Fruit fly (Drosophila melanogaster) whole organism, embryonic: ENCODE measurements around the gene Orct2.

Source experiments
- CG12744 ChIP-seq: fragments of 200-800 bp; sonication (Bioruptor generic); optimal IDR thresholded peaks from 2 replicates; lab custom pipeline; 2016; ENCODE audit warnings: missing biosample characterization, missing genetic modification characterization
- CG13624 ChIP-seq: fragments of 200-800 bp; sonication (Bioruptor generic); optimal IDR thresholded peaks from 2 replicates; lab custom pipeline; 2016; ENCODE audit warnings: missing biosample characterization, missing genetic modification characterization
- CG14965 ChIP-seq: fragments of 200-800 bp; sonication (Bioruptor generic); optimal IDR thresholded peaks from 2 replicates; lab custom pipeline; 2016; ENCODE audit warnings: missing biosample characterization, missing genetic modification characterization, borderline replicate concordance
- CG16815 ChIP-seq: fragments of 200-800 bp; sonication (Bioruptor generic); optimal IDR thresholded peaks from 3 replicates; lab custom pipeline; 2017; ENCODE audit warnings: missing biosample characterization, mild to moderate bottlenecking, missing genetic modification characterization
- CG17612 ChIP-seq: fragments of 200-800 bp; sonication (Bioruptor generic); IDR thresholded peaks from 2 replicates; pipeline ENCODE4 v1.3.6; 2022; ENCODE audit warnings: missing biosample characterization, missing genetic modification characterization
- CG18262 ChIP-seq: fragments of 200-800 bp; optimal IDR thresholded peaks from 3 replicates; lab custom pipeline; 2019; ENCODE audit warnings: missing biosample characterization, mild to moderate bottlenecking, missing genetic modification characterization, moderate library complexity
- CG1832 ChIP-seq: fragments of 200-800 bp; sonication (Bioruptor generic); optimal IDR thresholded peaks from 2 replicates; lab custom pipeline; 2017; ENCODE audit warnings: missing biosample characterization, mild to moderate bottlenecking, missing genetic modification characterization, inconsistent platforms
- CG2875 ChIP-seq: fragments of 200-800 bp; sonication (Bioruptor generic); optimal IDR thresholded peaks from 2 replicates; lab custom pipeline; 2017; ENCODE audit warnings: missing biosample characterization, mild to moderate bottlenecking, missing genetic modification characterization, missing genetic modification reagents
- CG31365 ChIP-seq: fragments of 200-800 bp; sonication (Bioruptor generic); optimal IDR thresholded peaks from 2 replicates; lab custom pipeline; 2018; ENCODE audit warnings: missing biosample characterization, mild to moderate bottlenecking, missing genetic modification characterization
- CG32767 ChIP-seq: fragments of 200-800 bp; sonication (Bioruptor generic); IDR thresholded peaks from 2 replicates; pipeline ENCODE4 v1.3.6; 2022; ENCODE audit warnings: missing biosample characterization, missing genetic modification characterization
- CG3281 ChIP-seq: fragments of 200-800 bp; sonication (Bioruptor generic); optimal IDR thresholded peaks from 3 replicates; lab custom pipeline; 2017; ENCODE audit warnings: missing biosample characterization, mild to moderate bottlenecking, missing genetic modification characterization
- CG4424 ChIP-seq: fragments of 200-800 bp; sonication (Bioruptor generic); optimal IDR thresholded peaks from 3 replicates; lab custom pipeline; 2016; ENCODE audit warnings: missing biosample characterization, missing genetic modification characterization
- CG6791 ChIP-seq: fragments of 200-800 bp; sonication (Bioruptor generic); IDR thresholded peaks from 3 replicates; pipeline ENCODE4 v1.3.6; 2022; ENCODE audit warnings: missing biosample characterization, missing genetic modification characterization; ENCODE audit not compliant: partially characterized antibody
- CG6813 ChIP-seq: fragments of 200-800 bp; sonication (Bioruptor generic); optimal IDR thresholded peaks from 2 replicates; lab custom pipeline; 2017; ENCODE audit warnings: missing biosample characterization, missing genetic modification characterization, mild to moderate bottlenecking, moderate library complexity, missing genetic modification reagents
- Dip3 ChIP-seq: fragments of 200-800 bp; sonication (Bioruptor generic); optimal IDR thresholded peaks from 3 replicates; lab custom pipeline; 2016; ENCODE audit warnings: missing biosample characterization, missing genetic modification characterization
- Dll ChIP-seq: fragments of 200-800 bp; sonication (Bioruptor generic); IDR thresholded peaks from 4 replicates; pipeline ENCODE4 v1.3.6; 2022; ENCODE audit warnings: missing biosample characterization, missing genetic modification characterization; ENCODE audit not compliant: partially characterized antibody
- H2.0 ChIP-seq: fragments of 200-800 bp; sonication (Bioruptor generic); IDR thresholded peaks from 2 replicates; pipeline ENCODE4 v1.3.6; 2022; ENCODE audit warnings: missing biosample characterization, missing genetic modification characterization
- HLH54F ChIP-seq: fragments of 200-800 bp; sonication (Bioruptor generic); optimal IDR thresholded peaks from 3 replicates; lab custom pipeline; 2016; ENCODE audit warnings: missing biosample characterization, missing genetic modification characterization
- Side ChIP-seq: fragments of 200-800 bp; sonication (Bioruptor generic); optimal IDR thresholded peaks from 2 replicates; lab custom pipeline; 2016; ENCODE audit warnings: missing biosample characterization, missing genetic modification characterization
- Trl ChIP-seq, 3 experiments: fragments of >200 bp in 2 of 3; fragments of 200-800 bp in 1 of 3; sonication (Bioruptor generic) in 1 of 3; optimal IDR thresholded peaks; 2 replicates in 1 of 3; 3 replicates in 2 of 3; lab custom pipeline; 2016 to 2017; ENCODE audit warnings: missing biosample characterization in 1 of 3, missing genetic modification characterization in 1 of 3
- Vsx1 ChIP-seq: fragments of 200-800 bp; sonication (Bioruptor generic); optimal IDR thresholded peaks from 2 replicates; lab custom pipeline; 2017; ENCODE audit warnings: missing biosample characterization, mild to moderate bottlenecking, missing genetic modification characterization, missing genetic modification reagents
- amos ChIP-seq: fragments of 200-800 bp; sonication (Bioruptor generic); IDR thresholded peaks from 2 replicates; pipeline ENCODE4 v1.3.6; 2022; ENCODE audit warnings: missing biosample characterization, missing genetic modification characterization; ENCODE audit not compliant: partially characterized antibody
- ash1 ChIP-seq: fragments of 200-800 bp; sonication (Bioruptor generic); optimal IDR thresholded peaks from 2 replicates; lab custom pipeline; 2018; ENCODE audit warnings: missing biosample characterization, mild to moderate bottlenecking, missing genetic modification characterization
- cad ChIP-seq: fragments of >200 bp; optimal IDR thresholded peaks from 2 replicates; lab custom pipeline; 2017; ENCODE audit warnings: missing biosample characterization, missing genetic modification characterization
- dan ChIP-seq: fragments of 200-800 bp; sonication (Bioruptor generic); IDR thresholded peaks from 2 replicates; pipeline ENCODE4 v1.3.6; 2022; ENCODE audit warnings: missing biosample characterization, missing genetic modification characterization
- dmrt11E ChIP-seq: fragments of 200-800 bp; sonication (Bioruptor generic); optimal IDR thresholded peaks from 3 replicates; lab custom pipeline; 2018; ENCODE audit warnings: missing biosample characterization, mild to moderate bottlenecking, missing genetic modification characterization, moderate library complexity
- ems ChIP-seq: fragments of 200-800 bp; sonication (Bioruptor generic); optimal IDR thresholded peaks from 3 replicates; lab custom pipeline; 2016; ENCODE audit warnings: missing biosample characterization, missing genetic modification characterization
- en ChIP-seq: fragments of 200-800 bp; sonication (Bioruptor generic); optimal IDR thresholded peaks from 2 replicates; lab custom pipeline; 2016; ENCODE audit warnings: missing biosample characterization, missing genetic modification characterization
- ewg ChIP-seq: fragments of 200-800 bp; sonication (Bioruptor generic); optimal IDR thresholded peaks from 3 replicates; lab custom pipeline; 2017; ENCODE audit warnings: mild to moderate bottlenecking, missing biosample characterization, missing genetic modification reagents, missing genetic modification characterization
- fru ChIP-seq: fragments of >200 bp; optimal IDR thresholded peaks from 2 replicates; lab custom pipeline; 2017
- gce ChIP-seq: fragments of 200-800 bp; sonication (Bioruptor generic); IDR thresholded peaks from 3 replicates; pipeline ENCODE4 v1.3.6; 2022; ENCODE audit warnings: missing biosample characterization, missing genetic modification characterization
- gfzf ChIP-seq: fragments of 200-800 bp; sonication (Bioruptor generic); optimal IDR thresholded peaks from 2 replicates; lab custom pipeline; 2016; ENCODE audit warnings: missing biosample characterization, mild to moderate bottlenecking, missing genetic modification characterization, moderate library complexity
- grau ChIP-seq: fragments of 200-800 bp; optimal IDR thresholded peaks from 3 replicates; lab custom pipeline; 2019; ENCODE audit warnings: missing biosample characterization, mild to moderate bottlenecking, missing genetic modification characterization, moderate library complexity
- gro ChIP-seq: fragments of 200-800 bp; sonication (Bioruptor generic); optimal IDR thresholded peaks from 2 replicates; lab custom pipeline; 2016; ENCODE audit warnings: missing biosample characterization, missing genetic modification characterization
- gt ChIP-seq: fragments of 200-800 bp; sonication (Bioruptor generic); IDR thresholded peaks from 2 replicates; pipeline ENCODE4 v1.3.6; 2022; ENCODE audit warnings: missing biosample characterization, missing genetic modification characterization
- kah ChIP-seq: fragments of 200-800 bp; sonication (Bioruptor generic); optimal IDR thresholded peaks from 2 replicates; lab custom pipeline; 2018; ENCODE audit warnings: missing biosample characterization, mild to moderate bottlenecking, missing genetic modification characterization
- kay ChIP-seq: fragments of 200-800 bp; sonication (Bioruptor generic); optimal IDR thresholded peaks from 2 replicates; lab custom pipeline; 2016; ENCODE audit warnings: missing biosample characterization, missing genetic modification characterization
- kni ChIP-seq: fragments of 200-800 bp; sonication (Bioruptor generic); optimal IDR thresholded peaks from 3 replicates; lab custom pipeline; 2017; ENCODE audit warnings: mild to moderate bottlenecking, missing biosample characterization, missing genetic modification reagents, missing genetic modification characterization
- lov ChIP-seq, 2 experiments: fragments of 200-800 bp in 1 of 2; fragments of >200 bp in 1 of 2; sonication (Bioruptor generic) in 1 of 2; IDR thresholded peaks in 1 of 2; optimal IDR thresholded peaks in 1 of 2; 2 replicates in 1 of 2; 3 replicates in 1 of 2; pipeline versions ENCODE4 v1.3.6 to Lab custom; 2017 to 2022; ENCODE audit warnings: missing biosample characterization in 1 of 2, missing genetic modification characterization in 1 of 2
- luna ChIP-seq: fragments of 200-800 bp; sonication (Bioruptor generic); optimal IDR thresholded peaks from 2 replicates; lab custom pipeline; 2016; ENCODE audit warnings: missing biosample characterization, missing genetic modification characterization
- nerfin-2 ChIP-seq: fragments of 200-800 bp; sonication (Bioruptor generic); IDR thresholded peaks from 2 replicates; pipeline ENCODE4 v1.3.6; 2022; ENCODE audit warnings: missing biosample characterization, missing genetic modification characterization; ENCODE audit not compliant: partially characterized antibody
- pfk ChIP-seq: fragments of 200-800 bp; sonication (Bioruptor generic); optimal IDR thresholded peaks from 2 replicates; lab custom pipeline; 2018; ENCODE audit warnings: missing biosample characterization, mild to moderate bottlenecking, missing genetic modification characterization, moderate library complexity
- phol ChIP-seq: fragments of 200-800 bp; sonication (Bioruptor generic); optimal IDR thresholded peaks from 3 replicates; lab custom pipeline; 2018; ENCODE audit warnings: missing biosample characterization, mild to moderate bottlenecking, missing genetic modification characterization, moderate library complexity
- unc-4 ChIP-seq: fragments of 200-800 bp; sonication (Bioruptor generic); IDR thresholded peaks from 2 replicates; pipeline ENCODE4 v1.3.6; 2022; ENCODE audit warnings: missing biosample characterization, missing genetic modification characterization; ENCODE audit not compliant: partially characterized antibody
- zfh2 ChIP-seq: fragments of 200-800 bp; sonication (Bioruptor generic); optimal IDR thresholded peaks from 2 replicates; lab custom pipeline; 2016; ENCODE audit warnings: missing biosample characterization, missing genetic modification characterization

Orct2 gene

dm6 chr3R:24230423-24231205, 42.2 kb upstream of the Orct2 start, which contains the start of gene mask (continued):
- TF ChIP-seq kay (peak; percentile 16), ewg (GFP tag; lab: Kevin White, UChicago) (peak; percentile 43), dmrt11E (tag; lab: Kevin White, UChicago) (peak; percentile 59), CG3281 (peak; percentile 82), CG31365 (tag; lab: Kevin White, UChicago) (no peak), CG13624 (GFP tag; lab: Kevin White, UChicago) (peak; percentile 72), amos (GFP tag; lab: Robert Waterston, UW) (peak; percentile 55), kni (GFP tag; lab: Kevin White, UChicago) (peak; percentile 70), dan (GFP tag; lab: Robert Waterston, UW) (no peak), zfh2 (GFP tag; lab: Kevin White, UChicago) (peak; percentile 81), CG2875 (GFP tag; lab: Kevin White, UChicago) (peak; percentile 54), Side (GFP tag; lab: Kevin White, UChicago) (peak; percentile 86), en (GFP tag; lab: Kevin White, UChicago) (peak; percentile 63), CG12744 (GFP tag; lab: Kevin White, UChicago) (peak; percentile 72), gro (GFP tag; lab: Kevin White, UChicago) (peak; percentile 76), gt (peak; percentile 40; the same call in 1 of the 2 replicates), pfk (GFP tag; lab: Kevin White, UChicago) (peak; percentile 70), gce (GFP tag; lab: Robert Waterston, UW) (peak; percentile 79), CG18262 (tag; lab: Kevin White, UChicago) (peak; percentile 58), unc-4 (GFP tag; lab: Robert Waterston, UW) (no peak; the same call in 1 of the 2 replicates), CG17612 (GFP tag; lab: Robert Waterston, UW) (peak; percentile 33; the same call in 1 of the 2 replicates), phol (tag; lab: Kevin White, UChicago) (peak; percentile 98), gfzf (GFP tag; lab: Kevin White, UChicago) (peak; percentile 89), nerfin-2 (no peak), HLH54F (GFP tag; lab: Kevin White, UChicago) (peak; percentile 48), cad (no peak), Vsx1 (peak; percentile 78), kah (GFP tag; lab: Kevin White, UChicago) (peak; percentile 67), CG4424 (GFP tag; lab: Kevin White, UChicago) (peak; percentile 70), CG32767 (GFP tag; lab: Robert Waterston, UW) (no peak), CG16815 (GFP tag; lab: Kevin White, UChicago) (peak; percentile 43), Dll (0 out of 4 replicates have a peak, but pooled peaks have one; percentile 6), ash1 (GFP tag; lab: Kevin White, UChicago) (peak; percentile 90), CG6791 (GFP tag; lab: Robert Waterston, UW) (peak; percentile 50), CG14965 (GFP tag; lab: Kevin White, UChicago) (peak; percentile 33), fru (lab: Kevin White, UChicago) (no peak), grau (tag; lab: Kevin White, UChicago) (peak; percentile 51), Trl (optimal IDR thresholded peaks at IDR 0.05; lab: Kevin White, UChicago) (no peak), Trl (GFP tag; optimal IDR thresholded peaks at IDR 0.05; lab: Kevin White, UChicago) (peak; percentile 87), CG6813 (peak; percentile 78), CG1832 (GFP tag; lab: Kevin White, UChicago) (peak; percentile 94), lov (optimal IDR thresholded peaks at IDR 0.05; lab: Kevin White, UChicago) (no peak), lov (GFP tag; IDR thresholded peaks at IDR 0.05; lab: Robert Waterston, UW) (peak; percentile 91), Dip3 (peak; percentile 80), luna (GFP tag; lab: Kevin White, UChicago) (peak; percentile 84), ems (GFP tag; lab: Kevin White, UChicago) (peak; percentile 48), H2.0 (GFP tag; lab: Robert Waterston, UW) (peak; percentile 70; the same call in 1 of the 2 replicates)
- TF ChIP-seq, all 482 proteins: peak for 384
